Worm (Caenorhabditis elegans): ENCODE results near the gene T20G5.13.

ce11 chrIII:10244013-10244412 is 42.9 kb upstream of the T20G5.13 start:
- TF ChIP-seq arid-1 (GFP tag; conservative IDR thresholded peaks at IDR 0.05) (no peak), nhr-77 (tag; optimal IDR thresholded peaks at IDR 0.05) (no peak), unc-62 (GFP tag; optimal IDR thresholded peaks at IDR 0.05 in 1 of 2) (no peak), unc-62 (tag; optimal IDR thresholded peaks at IDR 0.05) (no peak), pqm-1 (tag; optimal IDR thresholded peaks at IDR 0.05) (no peak), ceh-82 (tag; optimal IDR thresholded peaks at IDR 0.05) (no peak), vab-7 (GFP tag; IDR thresholded peaks at IDR 0.05) (no peak), hlh-30 (tag; optimal IDR thresholded peaks at IDR 0.05; ENCODE audit: insufficient read depth) (no peak), snpc-4 (tag; optimal IDR thresholded peaks at IDR 0.05) (no peak), zag-1 (tag; optimal IDR thresholded peaks at IDR 0.05) (no peak), Y105C5A.15 (GFP tag; IDR thresholded peaks at IDR 0.05) (no peak), fos-1 (tag; optimal IDR thresholded peaks at IDR 0.05) (no peak)

Data from whole organism, L4 larva.